Fruit fly (Drosophila melanogaster): ENCODE results near the gene cin.

Gene cin

DNA sequence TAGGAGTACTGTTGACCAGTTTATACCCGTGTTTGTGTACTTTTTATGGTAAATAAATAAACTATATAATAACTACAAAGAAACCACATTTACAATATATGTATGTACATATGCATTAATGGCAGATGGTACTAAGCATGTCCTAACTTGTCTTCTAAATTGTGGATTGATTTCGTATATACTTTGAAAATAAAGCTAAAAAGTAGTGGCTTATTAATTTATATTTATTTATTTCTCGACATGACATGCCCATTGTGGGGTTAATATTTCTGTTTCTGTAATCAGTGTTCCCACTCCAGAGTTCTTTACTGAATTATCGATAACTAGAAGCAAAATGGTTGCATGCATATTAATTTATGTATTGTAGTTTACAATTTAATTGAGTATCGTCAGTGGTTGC, at the start of gene cin:
TSS of gene cin (plus strand) at position 306 of the 400 bp plus-strand sequence.
- TF ChIP-seq CG8478 (optimal IDR thresholded peaks at IDR 0.05) (no peak), CTCF (optimal IDR thresholded peaks at IDR 0.05) (no peak)

DNA sequence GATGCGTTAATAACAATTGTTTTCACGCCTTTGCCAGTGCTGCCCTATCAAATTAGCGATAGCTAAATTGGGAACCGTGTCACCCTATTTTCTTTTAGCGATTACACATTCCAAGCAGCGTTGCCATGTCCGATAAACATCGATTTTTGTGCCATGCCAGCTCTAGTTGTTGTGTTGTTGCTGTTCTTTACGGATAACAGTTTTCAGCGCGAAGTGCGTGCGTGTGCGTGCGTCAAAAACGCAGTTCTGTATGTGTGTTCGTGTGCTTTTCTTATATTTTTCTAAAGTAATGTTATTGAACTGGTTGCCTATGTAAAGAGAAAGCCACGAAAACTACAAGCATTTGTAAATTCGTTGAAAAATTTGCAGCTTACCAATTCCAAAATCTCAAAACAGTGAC, 9.7 kb upstream of the cin start, which contains the start of the genes CG3038 and G9a:
TSS of gene CG3038 (minus strand) at position 55 of the 400 bp plus-strand sequence.
TSS of gene G9a (plus strand) at position 177 of the 400 bp plus-strand sequence.
- no peak for TF ChIP-seq CG8478 (optimal IDR thresholded peaks at IDR 0.05)
- peak; percentile 2 to 41 for TF ChIP-seq CTCF (optimal IDR thresholded peaks at IDR 0.05)

DNA sequence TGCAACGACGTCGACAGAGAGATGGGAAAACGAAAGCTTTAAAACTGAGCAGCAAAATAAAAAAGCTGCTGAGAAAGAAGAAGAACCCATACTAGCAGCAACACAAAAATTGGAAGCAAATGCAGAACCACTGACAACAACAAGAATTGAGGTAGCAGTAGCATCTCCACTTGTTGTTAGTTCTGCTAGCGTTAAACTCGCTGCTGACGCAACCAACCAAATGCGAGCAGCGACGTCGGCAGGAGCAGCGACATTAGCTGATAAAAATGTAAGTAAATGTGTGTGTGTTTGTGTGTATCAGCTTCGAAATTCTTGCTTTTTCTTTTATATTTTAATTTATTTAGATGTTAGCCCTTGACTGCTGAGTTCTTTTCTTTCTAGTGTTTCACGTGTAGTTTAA, 8.1 kb upstream of the cin start:
- no peak for TF ChIP-seq CG8478 (optimal IDR thresholded peaks at IDR 0.05)
- no peak for TF ChIP-seq CTCF (optimal IDR thresholded peaks at IDR 0.05)

DNA sequence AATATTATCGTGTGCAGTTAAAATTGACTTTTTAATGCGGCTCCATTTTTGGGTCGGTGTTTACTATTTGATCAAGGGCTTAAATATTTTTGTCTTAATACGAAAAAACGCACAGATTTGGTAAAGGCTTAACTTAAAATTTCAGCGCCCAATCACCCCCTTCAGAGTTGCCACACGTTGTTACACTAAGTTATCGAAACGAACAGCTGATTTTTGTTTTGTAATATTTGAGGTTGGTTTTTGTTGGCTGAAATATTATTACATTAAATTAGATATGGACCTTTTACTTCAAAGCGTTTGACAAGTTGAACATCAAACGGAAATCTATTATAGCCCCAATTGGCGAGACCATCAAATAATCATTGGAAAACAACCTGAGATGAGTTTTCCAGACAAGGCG, 784 bp upstream of the cin start, which contains the start of gene CG42376:
TSS of gene CG42376 (plus strand) at position 187 of the 400 bp plus-strand sequence.
- TF ChIP-seq CG8478 (optimal IDR thresholded peaks at IDR 0.05) (no peak), CTCF (optimal IDR thresholded peaks at IDR 0.05) (no peak)

DNA sequence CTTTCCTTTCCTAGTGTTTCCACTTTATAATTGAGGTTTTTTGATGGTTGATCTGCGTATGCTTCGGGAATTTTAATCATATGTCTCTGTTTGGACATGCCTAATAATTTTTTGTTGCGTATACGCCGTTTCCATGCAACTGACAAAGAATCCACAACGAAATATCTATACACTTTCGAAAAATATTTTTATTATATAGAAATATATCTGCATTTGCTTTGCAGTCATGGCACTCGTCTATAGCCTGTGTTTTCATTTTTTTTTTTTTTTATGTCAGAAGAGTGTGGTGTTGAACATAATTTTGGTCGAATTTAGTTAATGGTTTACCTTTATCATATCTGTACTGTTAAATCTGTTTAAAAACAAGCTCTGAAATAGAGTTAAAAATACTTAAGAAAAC, 7.4 kb downstream of the cin start:
- TF ChIP-seq CG8478 (optimal IDR thresholded peaks at IDR 0.05) (no peak), CTCF (optimal IDR thresholded peaks at IDR 0.05) (no peak)

DNA sequence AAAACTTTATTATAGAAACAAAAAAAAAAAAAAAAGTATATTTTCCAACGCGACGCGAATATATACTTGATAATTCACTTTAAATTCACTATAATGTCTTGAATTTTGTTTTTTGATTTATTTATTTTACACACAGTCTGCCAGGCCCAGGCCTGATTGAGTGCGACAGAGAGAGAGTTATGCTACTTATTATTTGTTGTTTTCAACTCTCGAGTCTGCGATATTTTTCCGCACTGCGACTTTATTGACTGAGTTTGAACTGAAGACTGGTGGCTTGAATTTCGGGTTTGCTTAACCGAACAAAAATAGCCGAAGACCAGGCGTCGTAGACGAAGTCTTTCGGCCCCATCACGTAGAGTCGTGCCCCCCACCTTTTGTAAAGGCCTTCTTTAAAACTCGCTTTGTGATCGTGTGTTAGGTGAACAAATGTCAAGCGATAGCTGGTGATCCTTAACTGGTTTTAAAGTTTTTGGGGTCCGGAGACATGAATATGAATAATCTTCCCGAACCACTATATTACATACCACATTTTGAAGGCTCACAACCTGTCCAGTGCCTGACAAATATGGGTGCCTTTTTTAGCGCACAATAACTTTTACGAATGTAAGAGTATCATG, 8.4 kb downstream of the cin start, which contains the start of gene CG13377:
TSS of gene CG13377 (minus strand) at position 272 of the 617 bp plus-strand sequence.
- TF ChIP-seq CTCF (optimal IDR thresholded peaks at IDR 0.05), result no peak
- TF ChIP-seq CG8478 (optimal IDR thresholded peaks at IDR 0.05), result no peak

DNA sequence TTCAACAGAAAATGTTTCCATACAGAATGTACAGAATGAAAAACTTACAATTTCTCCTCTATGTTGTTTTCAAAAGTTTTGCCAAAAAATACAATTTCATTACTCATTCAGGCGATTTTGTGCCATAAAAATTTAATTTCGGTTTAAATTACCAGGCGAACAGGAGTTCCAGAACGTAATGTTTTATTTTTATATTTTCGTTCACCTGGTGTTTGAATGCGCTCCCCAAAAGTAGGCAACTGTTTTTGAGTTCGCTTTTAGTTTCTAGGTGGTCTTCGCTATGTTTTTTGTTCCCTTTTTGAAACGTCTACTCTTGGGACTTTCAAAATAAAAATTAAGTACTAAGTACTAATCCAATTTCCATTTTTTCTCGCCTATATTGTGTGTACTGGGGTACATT, 10.2 kb downstream of the cin start:
- no peak for TF ChIP-seq CTCF (optimal IDR thresholded peaks at IDR 0.05)
- TF ChIP-seq CG8478 (optimal IDR thresholded peaks at IDR 0.05), result no peak

DNA sequence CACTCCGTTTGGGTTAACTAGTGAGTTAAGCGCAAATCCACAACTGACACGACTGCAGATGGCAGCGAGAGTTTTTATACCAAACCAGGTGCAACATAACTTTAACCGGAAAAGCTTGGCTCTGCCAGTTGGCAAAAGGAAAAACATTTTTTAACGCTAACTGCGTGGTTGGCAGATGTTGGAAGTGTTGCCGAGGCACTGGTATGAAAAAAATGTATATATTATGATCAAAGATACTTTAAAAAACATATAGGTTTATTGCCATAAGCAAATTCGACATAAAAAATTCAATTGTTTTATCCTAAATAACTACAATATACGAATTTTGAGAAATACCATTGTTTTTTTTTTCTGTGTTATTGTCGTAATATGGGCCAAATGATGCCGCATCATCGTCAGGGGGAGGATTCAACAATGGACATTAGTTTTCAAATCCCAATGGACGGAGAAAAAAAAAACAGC, 11.5 kb downstream of the cin start, which contains the start of gene CG13376:
TSS of gene CG13376 (minus strand) at position 51 of the 462 bp plus-strand sequence.
- TF ChIP-seq CTCF (optimal IDR thresholded peaks at IDR 0.05) (no peak), CG8478 (optimal IDR thresholded peaks at IDR 0.05) (no peak)

DNA sequence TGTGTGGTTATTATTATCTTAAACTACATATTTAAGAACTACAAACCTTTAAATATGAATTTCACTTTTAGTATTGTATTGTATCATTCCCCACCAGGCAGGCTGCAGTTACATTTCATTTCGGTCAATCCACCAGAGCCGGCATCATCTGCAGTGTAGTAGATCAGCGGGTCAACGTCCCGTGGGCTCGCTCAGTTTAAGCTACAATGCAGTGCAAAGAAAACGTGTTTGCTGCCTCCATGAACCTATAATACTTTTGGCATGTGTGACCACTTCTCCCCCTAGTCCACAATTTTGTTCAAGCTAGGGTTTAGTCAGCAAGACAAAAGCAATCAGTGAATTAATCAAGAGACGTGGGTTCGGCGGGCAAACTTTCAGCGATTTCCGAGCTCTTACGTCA, 12.5 kb downstream of the cin start:
- TF ChIP-seq CTCF (optimal IDR thresholded peaks at IDR 0.05) (no peak), CG8478 (optimal IDR thresholded peaks at IDR 0.05) (no peak)

DNA sequence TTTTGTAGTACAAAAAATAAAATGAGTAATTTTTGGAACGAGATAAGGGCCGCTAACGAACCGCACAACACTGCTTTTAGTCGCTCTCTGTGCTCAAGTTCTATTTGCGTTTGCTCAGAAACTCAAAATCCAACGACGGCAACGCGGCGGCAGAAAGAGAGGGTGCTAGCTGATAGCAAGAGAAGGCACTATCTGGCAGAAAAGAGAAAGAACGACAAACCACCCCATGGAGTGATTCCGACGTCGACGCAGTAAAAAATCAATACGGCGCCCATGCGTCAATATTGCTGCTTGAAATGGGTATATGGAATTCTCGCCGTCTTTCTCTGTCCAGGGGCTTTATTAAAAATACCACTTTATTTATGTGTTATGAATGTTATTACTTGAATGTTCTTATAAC, 20.6 kb downstream of the cin start:
- TF ChIP-seq CG8478 (optimal IDR thresholded peaks at IDR 0.05) (no peak), CTCF (optimal IDR thresholded peaks at IDR 0.05) (no peak)

DNA sequence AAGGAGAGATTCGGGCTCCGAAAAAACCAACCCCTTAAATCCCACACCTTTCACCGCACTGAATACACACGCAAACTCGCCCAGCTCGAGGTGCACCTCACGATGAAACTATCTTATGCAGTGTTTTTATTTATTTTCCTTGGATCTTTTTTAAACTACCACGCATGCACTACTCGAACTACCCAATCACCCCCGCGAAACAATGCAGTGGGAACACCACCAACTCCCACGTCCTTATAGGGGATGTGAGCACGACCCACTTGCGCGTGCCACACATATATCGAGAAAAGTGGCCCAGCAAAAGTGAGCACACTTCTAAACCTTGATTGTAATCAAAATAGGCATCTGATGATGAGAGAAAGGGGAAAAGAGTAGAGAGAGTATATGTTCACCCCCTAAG, 21.1 kb downstream of the cin start:
- no peak for TF ChIP-seq CG8478 (optimal IDR thresholded peaks at IDR 0.05)
- TF ChIP-seq CTCF (optimal IDR thresholded peaks at IDR 0.05), result no peak

DNA sequence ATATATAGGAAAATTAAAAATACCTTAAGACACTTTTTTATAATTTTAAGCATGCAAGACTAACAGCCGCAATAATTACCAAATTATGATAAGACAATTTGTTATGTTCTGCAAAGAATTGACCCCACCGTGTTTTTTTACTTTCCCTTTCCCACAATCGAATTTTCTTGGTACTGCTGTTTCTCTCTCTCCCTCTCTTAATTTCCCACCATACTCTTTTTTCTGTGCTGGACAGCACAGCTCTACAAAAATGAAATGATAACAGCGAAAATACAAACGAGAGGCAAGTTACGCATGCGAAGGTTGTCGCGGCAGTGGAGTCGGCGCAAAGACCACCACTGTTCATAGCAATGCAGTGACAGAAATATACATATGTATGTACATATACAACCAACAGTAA, 22.4 kb downstream of the cin start:
- TF ChIP-seq CTCF (optimal IDR thresholded peaks at IDR 0.05), result no peak
- TF ChIP-seq CG8478 (optimal IDR thresholded peaks at IDR 0.05), result no peak

DNA sequence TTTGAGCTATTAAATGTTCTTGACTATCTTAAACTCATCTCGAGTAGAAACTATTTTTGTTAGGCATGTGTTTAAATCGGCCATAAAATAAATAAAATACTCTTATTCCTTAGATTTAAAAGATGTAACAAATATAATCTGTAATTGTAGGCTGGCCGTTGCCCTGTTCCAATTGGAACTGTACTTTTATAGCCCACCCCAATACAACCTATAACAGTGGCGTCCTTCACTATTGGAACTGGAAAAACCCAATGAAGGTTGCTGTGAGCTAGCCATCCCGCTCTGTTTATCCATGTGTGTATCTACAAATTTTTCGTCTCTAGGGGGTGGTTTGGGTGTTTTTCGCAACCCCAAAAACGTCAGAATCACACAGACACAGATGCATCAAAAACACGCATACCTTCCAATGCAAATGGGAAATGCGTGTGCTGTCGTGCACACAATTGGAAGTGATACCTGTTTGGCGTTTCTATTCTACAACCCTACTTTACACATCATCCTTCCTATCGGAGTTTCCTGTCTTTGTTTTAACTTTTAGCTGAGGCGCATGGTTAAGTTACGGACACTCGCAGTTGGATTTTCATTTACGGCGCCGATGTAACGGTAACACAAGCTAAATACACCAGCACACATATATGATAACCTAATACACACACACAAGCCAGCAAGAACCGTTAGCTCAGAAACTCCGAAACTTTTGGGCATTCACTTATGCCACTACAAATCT, 23.1 kb downstream of the cin start:
- no peak for TF ChIP-seq CG8478 (optimal IDR thresholded peaks at IDR 0.05)
- no peak for TF ChIP-seq CTCF (optimal IDR thresholded peaks at IDR 0.05)

DNA sequence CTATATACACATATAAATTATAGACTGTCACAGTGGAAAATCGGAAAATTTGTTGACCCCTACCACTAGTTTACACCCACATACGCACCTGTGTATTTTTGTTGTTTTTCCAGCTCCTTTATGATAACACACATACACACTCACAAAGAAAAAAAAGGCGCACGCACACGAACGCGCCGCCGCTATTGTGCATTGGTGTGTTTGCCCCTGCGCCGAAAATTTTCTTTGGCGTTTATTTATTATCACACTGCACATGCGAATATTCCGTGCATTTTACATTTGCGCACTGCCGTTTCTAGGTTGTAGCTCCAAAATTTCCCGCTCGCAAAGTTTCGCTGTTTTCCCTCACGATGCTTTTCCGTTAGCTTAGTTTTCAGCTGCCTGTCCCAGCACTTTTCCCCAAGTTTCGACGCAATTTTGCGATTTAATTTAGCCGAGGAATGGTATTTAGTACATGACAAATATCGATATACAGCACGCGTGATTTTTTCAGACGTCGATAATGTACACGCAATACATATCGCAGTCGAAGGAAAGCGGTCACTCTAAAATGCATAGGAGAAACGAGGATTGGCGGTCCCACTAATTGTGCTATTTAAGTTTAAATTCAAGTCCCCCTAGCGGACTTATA, 23.7 kb downstream of the cin start, which contains the start of the genes CG3777 and ewg:
TSS of gene CG3777 (plus strand) at position 607 of the 631 bp plus-strand sequence.
TSS of gene ewg (minus strand) at position 622 of the 631 bp plus-strand sequence.
- TF ChIP-seq CTCF (optimal IDR thresholded peaks at IDR 0.05), result peak in 1 of 2 experiments; percentile 16
- TF ChIP-seq CG8478 (optimal IDR thresholded peaks at IDR 0.05), result no peak

DNA sequence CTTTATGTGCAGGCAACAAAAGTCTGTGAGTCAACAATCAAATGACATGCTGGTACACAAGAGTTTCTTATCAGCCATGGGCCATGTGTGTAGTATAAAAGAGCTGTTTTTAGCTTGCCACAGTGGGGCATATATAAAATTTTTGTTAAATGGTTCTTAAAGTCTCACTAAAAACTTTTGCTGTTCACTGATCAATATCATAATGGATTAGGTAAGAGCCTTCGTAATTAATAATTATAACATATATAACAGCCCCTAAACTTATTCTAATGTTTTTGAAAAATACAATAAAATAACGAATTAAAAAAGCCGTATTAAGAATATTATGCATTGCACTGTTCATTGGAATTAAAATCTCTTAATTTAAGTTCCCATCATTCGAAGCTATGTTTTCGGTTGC, 37.8 kb downstream of the cin start:
- no peak for TF ChIP-seq CTCF (optimal IDR thresholded peaks at IDR 0.05)
- TF ChIP-seq CG8478 (optimal IDR thresholded peaks at IDR 0.05), result no peak

Measured in S2 (cell line).